Fruit fly (Drosophila melanogaster): ENCODE measurements around the gene kipf.

Gene kipf

DNA sequence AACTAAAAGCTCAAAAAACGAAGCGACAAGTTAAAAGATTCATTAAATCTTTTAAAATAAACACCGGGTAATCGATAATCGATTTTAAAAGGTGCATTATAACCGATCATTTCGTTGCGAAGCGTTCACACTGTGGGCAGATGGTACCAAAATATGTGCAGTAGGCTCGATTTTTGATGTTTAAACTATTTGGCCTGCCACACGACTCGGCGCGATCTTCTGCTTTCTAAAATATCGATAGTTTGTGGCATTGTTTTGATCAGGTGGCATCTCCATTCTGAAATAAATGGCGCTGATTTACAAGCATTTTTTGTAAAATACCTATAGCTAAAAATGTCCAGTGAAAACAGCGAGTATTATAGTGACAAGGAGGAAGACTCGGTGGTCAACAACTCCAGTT, 6.5 kb downstream of the kipf start, which contains the start of the genes CG10445 and lds (continued):
- TF ChIP-seq nom (GFP tag; optimal IDR thresholded peaks at IDR 0.05): no peak
- no peak for TF ChIP-seq CG12744 (GFP tag; optimal IDR thresholded peaks at IDR 0.05)
- no peak for TF ChIP-seq CG12236 (GFP tag; optimal IDR thresholded peaks at IDR 0.05)
- TF ChIP-seq lmd (GFP tag; IDR thresholded peaks at IDR 0.05): no peak; the same call in 1 of the 2 replicates
- no peak for TF ChIP-seq CG11695 (GFP tag; IDR thresholded peaks at IDR 0.05)
- no peak for TF ChIP-seq NC2α (GFP tag; optimal IDR thresholded peaks at IDR 0.05)
- TF ChIP-seq grn (GFP tag; optimal IDR thresholded peaks at IDR 0.05): no peak
- TF ChIP-seq CG17568 (GFP tag; optimal IDR thresholded peaks at IDR 0.05): no peak
- TF ChIP-seq Jarid2 (GFP tag; optimal IDR thresholded peaks at IDR 0.05): no peak
- TF ChIP-seq ap (GFP tag; IDR thresholded peaks at IDR 0.05): no peak
- no peak for TF ChIP-seq Bdp1 (GFP tag; optimal IDR thresholded peaks at IDR 0.05)
- TF ChIP-seq toy (GFP tag; IDR thresholded peaks at IDR 0.05): no peak
- peak; percentile 57 for TF ChIP-seq CG9797 (GFP tag; optimal IDR thresholded peaks at IDR 0.05)
- no peak for TF ChIP-seq CG7372 (GFP tag; IDR thresholded peaks at IDR 0.05)
- no peak for TF ChIP-seq CG30431 (GFP tag; optimal IDR thresholded peaks at IDR 0.05)
- TF ChIP-seq Nf-YA (GFP tag; IDR thresholded peaks at IDR 0.05): no peak
- no peak for TF ChIP-seq Bteb2 (GFP tag; optimal IDR thresholded peaks at IDR 0.05)
- TF ChIP-seq eve (GFP tag; optimal IDR thresholded peaks at IDR 0.05): no peak
- TF ChIP-seq gt (GFP tag; IDR thresholded peaks at IDR 0.05): no peak
- TF ChIP-seq Sry-β (GFP tag; optimal IDR thresholded peaks at IDR 0.05): no peak
- TF ChIP-seq tx (GFP tag; optimal IDR thresholded peaks at IDR 0.05): no peak
- peak; percentile 93 for TF ChIP-seq trem (tag; optimal IDR thresholded peaks at IDR 0.05)
- no peak for TF ChIP-seq CG17912 (GFP tag; optimal IDR thresholded peaks at IDR 0.05)
- TF ChIP-seq pros (GFP tag; optimal IDR thresholded peaks at IDR 0.05): no peak
- TF ChIP-seq HLH4C (GFP tag; IDR thresholded peaks at IDR 0.05; ENCODE audit: partially characterized antibody): peak; percentile 95
- TF ChIP-seq dan (GFP tag; IDR thresholded peaks at IDR 0.05): no peak
- peak; percentile 23 for TF ChIP-seq CG2120 (GFP tag; optimal IDR thresholded peaks at IDR 0.05)
- no peak for TF ChIP-seq crc (GFP tag; optimal IDR thresholded peaks at IDR 0.05)
- no peak for TF ChIP-seq CG8359 (GFP tag; optimal IDR thresholded peaks at IDR 0.05; ENCODE audit: borderline replicate concordance)
- TF ChIP-seq Fer3 (tag; optimal IDR thresholded peaks at IDR 0.05): no peak
- TF ChIP-seq CG7786 (GFP tag; optimal IDR thresholded peaks at IDR 0.05): no peak
- no peak for TF ChIP-seq Aef1 (GFP tag; IDR thresholded peaks at IDR 0.05)
- no peak for TF ChIP-seq CG7271 (tag; optimal IDR thresholded peaks at IDR 0.05)
- peak; percentile 93 for TF ChIP-seq sens (GFP tag)
- no peak for TF ChIP-seq CG17385 (GFP tag; optimal IDR thresholded peaks at IDR 0.05)
- TF ChIP-seq ranshi (GFP tag; IDR thresholded peaks at IDR 0.05): no peak
- no peak for TF ChIP-seq rib (GFP tag; IDR thresholded peaks at IDR 0.05)
- TF ChIP-seq CG15011 (GFP tag; optimal IDR thresholded peaks at IDR 0.05): no peak
- TF ChIP-seq Chrac-16 (GFP tag; optimal IDR thresholded peaks at IDR 0.05): no peak
- TF ChIP-seq CG15073 (GFP tag; optimal IDR thresholded peaks at IDR 0.05): no peak
- no peak for TF ChIP-seq CG12769 (tag; optimal IDR thresholded peaks at IDR 0.05)
- TF ChIP-seq Rfx (GFP tag; IDR thresholded peaks at IDR 0.05): peak; percentile 67
- no peak for TF ChIP-seq CG11093 (GFP tag; IDR thresholded peaks at IDR 0.05)
- TF ChIP-seq aop (GFP tag; IDR thresholded peaks at IDR 0.05): no peak
- TF ChIP-seq lilli (GFP tag; optimal IDR thresholded peaks at IDR 0.05): no peak
- TF ChIP-seq CG4730 (GFP tag; IDR thresholded peaks at IDR 0.05): no peak
- no peak for TF ChIP-seq tgo (GFP tag; IDR thresholded peaks at IDR 0.05)
- no peak for TF ChIP-seq Tbp (GFP tag; optimal IDR thresholded peaks at IDR 0.05)
- TF ChIP-seq danr (GFP tag; IDR thresholded peaks at IDR 0.05): no peak
- TF ChIP-seq CG18476 (GFP tag; optimal IDR thresholded peaks at IDR 0.05): no peak
- TF ChIP-seq CG31365 (tag; optimal IDR thresholded peaks at IDR 0.05): no peak
- TF ChIP-seq CG6765 (GFP tag; optimal IDR thresholded peaks at IDR 0.05): no peak
- TF ChIP-seq CG4854 (GFP tag; optimal IDR thresholded peaks at IDR 0.05): no peak
- no peak for TF ChIP-seq klu (GFP tag; IDR thresholded peaks at IDR 0.05)
